Worm (Caenorhabditis elegans) whole organism, young adult: ENCODE measurements around the gene K01A12.2.

Source experiments
- nfya-1 ChIP-seq: sonication (generic microtip); optimal IDR thresholded peaks from 2 replicates; lab custom pipeline; 2017; ENCODE audit warnings: antibody characterized with exemption, missing compliant biosample characterization, missing genetic modification characterization, borderline replicate concordance; ENCODE audit not compliant: insufficient read depth
- tbp1 ChIP-seq: fragments of 200-800 bp; sonication (Bioruptor generic); optimal IDR thresholded peaks from 2 replicates; lab custom pipeline; 2018; ENCODE audit warnings: mild to moderate bottlenecking, missing genetic modification characterization, missing compliant biosample characterization

DNA sequence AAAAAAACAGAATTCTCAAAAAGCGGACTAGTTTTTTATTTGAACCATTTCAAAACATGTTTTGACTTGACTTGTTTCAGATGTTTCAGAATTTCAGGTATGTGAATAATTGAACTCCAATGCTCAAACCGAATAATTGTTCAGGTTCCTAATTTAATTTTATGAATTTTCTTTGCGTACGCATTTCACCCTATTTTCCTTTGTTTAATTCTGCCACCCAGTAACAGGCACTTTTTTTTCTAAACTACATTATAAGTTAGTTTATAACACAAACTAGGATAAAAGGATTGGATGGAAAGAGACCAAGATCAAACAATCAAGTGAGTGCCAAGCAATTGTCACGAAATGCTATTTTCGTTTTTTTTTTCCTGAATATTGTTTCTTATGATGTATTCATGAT lies 14.7 kb upstream of the K01A12.2 start:
- TF ChIP-seq tbp1 (GFP tag; lab: Kevin White, UChicago) (no peak), nfya-1 (tag; lab: Kevin White, UChicago) (no peak)
